Fruit fly (Drosophila melanogaster) whole organism, embryonic: Measurements from ENCODE around the gene Ppcs.
A peak's percentile ranks its signal among the peaks of the same experiment; 100 is the strongest.

ENCODE experiments used
- CG1024 ChIP-seq: fragments of 200-800 bp; sonication (Bioruptor generic); IDR thresholded peaks from 2 replicates; pipeline ENCODE4 v1.3.6; 2022; ENCODE audit warnings: missing biosample characterization, missing genetic modification characterization
- CG10979 ChIP-seq: fragments of 200-800 bp; sonication (Bioruptor generic); optimal IDR thresholded peaks from 2 replicates; lab custom pipeline; 2018; ENCODE audit warnings: missing biosample characterization, mild to moderate bottlenecking, missing genetic modification characterization, moderate library complexity
- CG12236 ChIP-seq: fragments of 200-800 bp; sonication (Bioruptor generic); optimal IDR thresholded peaks from 2 replicates; lab custom pipeline; 2016; ENCODE audit warnings: missing biosample characterization, missing genetic modification characterization
- CG1529 ChIP-seq: fragments of 200-800 bp; sonication (Bioruptor generic); optimal IDR thresholded peaks from 3 replicates; lab custom pipeline; 2018; ENCODE audit warnings: missing biosample characterization, missing genetic modification characterization
- CG16815 ChIP-seq: fragments of 200-800 bp; sonication (Bioruptor generic); optimal IDR thresholded peaks from 3 replicates; lab custom pipeline; 2017; ENCODE audit warnings: missing biosample characterization, mild to moderate bottlenecking, missing genetic modification characterization
- CG17829 ChIP-seq: fragments of 200-800 bp; optimal IDR thresholded peaks from 2 replicates; lab custom pipeline; 2019; ENCODE audit warnings: missing biosample characterization, mild to moderate bottlenecking, missing genetic modification characterization, moderate library complexity
- CG18764 ChIP-seq: fragments of 200-800 bp; sonication (Bioruptor generic); optimal IDR thresholded peaks from 3 replicates; lab custom pipeline; 2016; ENCODE audit warnings: missing biosample characterization, missing genetic modification characterization
- CG2116 ChIP-seq: fragments of 200-800 bp; sonication (Bioruptor generic); optimal IDR thresholded peaks from 3 replicates; lab custom pipeline; 2018; ENCODE audit warnings: missing biosample characterization, mild to moderate bottlenecking, missing genetic modification characterization
- CG31224 ChIP-seq: fragments of 200-800 bp; sonication (Bioruptor generic); IDR thresholded peaks from 2 replicates; pipeline ENCODE4 v1.3.6; 2022; ENCODE audit warnings: missing biosample characterization, missing genetic modification characterization
- CG3163 ChIP-seq: fragments of 200-800 bp; sonication (Bioruptor generic); optimal IDR thresholded peaks from 3 replicates; lab custom pipeline; 2016; ENCODE audit warnings: missing biosample characterization, missing genetic modification characterization
- CG3838 ChIP-seq: fragments of 200-800 bp; sonication (Bioruptor generic); optimal IDR thresholded peaks from 3 replicates; lab custom pipeline; 2016; ENCODE audit warnings: missing biosample characterization, missing genetic modification characterization
- CG5180 ChIP-seq: fragments of 200-800 bp; sonication (Bioruptor generic); optimal IDR thresholded peaks from 3 replicates; lab custom pipeline; 2017; ENCODE audit warnings: missing biosample characterization, missing genetic modification characterization, mild to moderate bottlenecking, moderate library complexity, missing genetic modification reagents
- CG6683 ChIP-seq: fragments of 200-800 bp; sonication (Bioruptor generic); optimal IDR thresholded peaks from 2 replicates; lab custom pipeline; 2017; ENCODE audit warnings: missing biosample characterization, mild to moderate bottlenecking, missing genetic modification characterization, missing genetic modification reagents
- CkIIα-i1 ChIP-seq: fragments of 200-800 bp; sonication (Bioruptor generic); IDR thresholded peaks from 2 replicates; pipeline ENCODE4 v1.3.6; 2022; ENCODE audit warnings: missing biosample characterization, missing genetic modification characterization
- D19B ChIP-seq: fragments of 200-800 bp; sonication (Bioruptor generic); optimal IDR thresholded peaks from 2 replicates; lab custom pipeline; 2017; ENCODE audit warnings: missing biosample characterization, mild to moderate bottlenecking, missing genetic modification characterization
- Dip2 ChIP-seq: fragments of 200-800 bp; sonication (Bioruptor generic); IDR thresholded peaks from 2 replicates; pipeline ENCODE4 v1.3.6; 2022; ENCODE audit warnings: missing biosample characterization, missing genetic modification characterization
- Fer1 ChIP-seq: fragments of 200-800 bp; sonication (Bioruptor generic); optimal IDR thresholded peaks from 2 replicates; lab custom pipeline; 2017; ENCODE audit warnings: missing biosample characterization, mild to moderate bottlenecking, missing genetic modification characterization
- Hey ChIP-seq: fragments of 200-800 bp; sonication (Bioruptor generic); optimal IDR thresholded peaks from 3 replicates; lab custom pipeline; 2018; ENCODE audit warnings: missing biosample characterization, mild to moderate bottlenecking, missing genetic modification characterization
- Hr39 ChIP-seq: fragments of >200 bp; optimal IDR thresholded peaks from 2 replicates; lab custom pipeline; 2017
- Hr51 ChIP-seq, 2 experiments: fragments of 200-800 bp; sonication (Bioruptor generic); optimal IDR thresholded peaks; 2 replicates in 1 of 2; 3 replicates in 1 of 2; lab custom pipeline; 2016 to 2018; ENCODE audit warnings: missing biosample characterization in 2 of 2, missing genetic modification characterization in 2 of 2, mild to moderate bottlenecking in 1 of 2, moderate library complexity in 1 of 2
- MESR4 ChIP-seq: fragments of 200-800 bp; sonication (Bioruptor generic); optimal IDR thresholded peaks from 2 replicates; lab custom pipeline; 2018; ENCODE audit warnings: missing biosample characterization, mild to moderate bottlenecking, missing genetic modification characterization, moderate library complexity
- Meics ChIP-seq: fragments of 200-800 bp; sonication (Bioruptor generic); optimal IDR thresholded peaks from 2 replicates; lab custom pipeline; 2017; ENCODE audit warnings: missing biosample characterization, mild to moderate bottlenecking, missing genetic modification characterization
- NC2α ChIP-seq: fragments of 200-800 bp; sonication (Bioruptor generic); optimal IDR thresholded peaks from 2 replicates; lab custom pipeline; 2016; ENCODE audit warnings: missing biosample characterization, missing genetic modification characterization
- NFAT ChIP-seq: fragments of 200-800 bp; sonication (Bioruptor generic); IDR thresholded peaks from 2 replicates; pipeline ENCODE4 v1.3.6; 2022; ENCODE audit warnings: missing biosample characterization, missing genetic modification characterization
- NfI ChIP-seq: fragments of 200-800 bp; sonication (Bioruptor generic); optimal IDR thresholded peaks from 3 replicates; lab custom pipeline; 2018; ENCODE audit warnings: missing biosample characterization, mild to moderate bottlenecking, missing genetic modification characterization, moderate library complexity
- Six4 ChIP-seq: fragments of 200-800 bp; sonication (Bioruptor generic); optimal IDR thresholded peaks from 2 replicates; lab custom pipeline; 2016; ENCODE audit warnings: missing biosample characterization, missing genetic modification characterization
- Sox100B ChIP-seq: fragments of 200-800 bp; sonication (Bioruptor generic); optimal IDR thresholded peaks from 3 replicates; lab custom pipeline; 2018; ENCODE audit warnings: missing biosample characterization, mild to moderate bottlenecking, missing genetic modification characterization
- Xbp1 ChIP-seq: fragments of 200-800 bp; sonication (Bioruptor generic); optimal IDR thresholded peaks from 3 replicates; lab custom pipeline; 2016; ENCODE audit warnings: missing biosample characterization, mild to moderate bottlenecking, missing genetic modification characterization
- YL-1 ChIP-seq: fragments of 200-800 bp; sonication (Bioruptor generic); optimal IDR thresholded peaks from 3 replicates; lab custom pipeline; 2017; ENCODE audit warnings: missing biosample characterization, mild to moderate bottlenecking, missing genetic modification characterization
- ac ChIP-seq: fragments of 200-800 bp; sonication (Bioruptor generic); optimal IDR thresholded peaks from 3 replicates; lab custom pipeline; 2017; ENCODE audit warnings: missing biosample characterization, mild to moderate bottlenecking, missing genetic modification characterization
- amos ChIP-seq: fragments of 200-800 bp; sonication (Bioruptor generic); IDR thresholded peaks from 2 replicates; pipeline ENCODE4 v1.3.6; 2022; ENCODE audit warnings: missing biosample characterization, missing genetic modification characterization; ENCODE audit not compliant: partially characterized antibody
- chn ChIP-seq: fragments of 200-800 bp; sonication (Bioruptor generic); optimal IDR thresholded peaks from 2 replicates; lab custom pipeline; 2016; ENCODE audit warnings: missing biosample characterization, missing genetic modification characterization
- dmrt99B ChIP-seq: fragments of 200-800 bp; sonication (Bioruptor generic); optimal IDR thresholded peaks from 2 replicates; lab custom pipeline; 2018; ENCODE audit warnings: missing biosample characterization, mild to moderate bottlenecking, missing genetic modification characterization, moderate library complexity
- eve ChIP-seq, 2 experiments: fragments of >200 bp; optimal IDR thresholded peaks; 2 replicates each; lab custom pipeline; 2017; ENCODE audit warnings: missing biosample characterization in 2 of 2, missing genetic modification characterization in 2 of 2
- fu2 ChIP-seq: fragments of 200-800 bp; sonication (Bioruptor generic); optimal IDR thresholded peaks from 2 replicates; lab custom pipeline; 2016; ENCODE audit warnings: missing biosample characterization, missing genetic modification characterization
- gce ChIP-seq: fragments of 200-800 bp; sonication (Bioruptor generic); IDR thresholded peaks from 3 replicates; pipeline ENCODE4 v1.3.6; 2022; ENCODE audit warnings: missing biosample characterization, missing genetic modification characterization
- her ChIP-seq: fragments of 200-800 bp; sonication (Bioruptor generic); optimal IDR thresholded peaks from 2 replicates; lab custom pipeline; 2016; ENCODE audit warnings: missing biosample characterization, missing genetic modification characterization
- hkb ChIP-seq, 2 experiments: fragments of 200-800 bp in 1 of 2; fragments of >200 bp in 1 of 2; sonication (Bioruptor generic) in 1 of 2; IDR thresholded peaks in 1 of 2; optimal IDR thresholded peaks in 1 of 2; 2 replicates each; pipeline versions ENCODE4 v1.3.6 to Lab custom; 2017 to 2022; ENCODE audit warnings: missing biosample characterization in 1 of 2, missing genetic modification characterization in 1 of 2
- lab ChIP-seq: fragments of 200-800 bp; sonication (Bioruptor generic); optimal IDR thresholded peaks from 3 replicates; lab custom pipeline; 2017; ENCODE audit warnings: missing biosample characterization, missing genetic modification characterization, mild to moderate bottlenecking, moderate library complexity, missing genetic modification reagents
- mld ChIP-seq: fragments of 200-800 bp; sonication (Bioruptor generic); IDR thresholded peaks from 3 replicates; pipeline ENCODE4 v1.3.6; 2022; ENCODE audit warnings: missing biosample characterization, missing genetic modification characterization; ENCODE audit not compliant: partially characterized antibody
- nom ChIP-seq: fragments of 200-800 bp; sonication (Bioruptor generic); optimal IDR thresholded peaks from 2 replicates; lab custom pipeline; 2017; ENCODE audit warnings: missing biosample characterization, missing genetic modification characterization, mild to moderate bottlenecking, moderate library complexity, missing genetic modification reagents
- onecut ChIP-seq: fragments of 200-800 bp; sonication (Bioruptor generic); IDR thresholded peaks from 2 replicates; pipeline ENCODE4 v1.3.6; 2022; ENCODE audit warnings: missing biosample characterization, missing genetic modification characterization
- prd ChIP-seq, 3 experiments: fragments of >200 bp in 2 of 3; fragments of 200-800 bp in 1 of 3; sonication (Bioruptor generic) in 1 of 3; optimal IDR thresholded peaks in 2 of 3; IDR thresholded peaks in 1 of 3; 2 replicates in 2 of 3; 3 replicates in 1 of 3; pipeline versions ENCODE4 v1.3.6 to Lab custom; 2017 to 2022; ENCODE audit warnings: missing biosample characterization in 1 of 3, missing genetic modification characterization in 1 of 3
- tin ChIP-seq: fragments of 200-800 bp; sonication (Bioruptor generic); optimal IDR thresholded peaks from 3 replicates; lab custom pipeline; 2016; ENCODE audit warnings: missing biosample characterization, missing genetic modification characterization
- trh ChIP-seq: fragments of 200-800 bp; sonication (Bioruptor generic); optimal IDR thresholded peaks from 2 replicates; lab custom pipeline; 2016; ENCODE audit warnings: missing biosample characterization, missing genetic modification characterization
- ttk ChIP-seq: fragments of 200-800 bp; sonication (Bioruptor generic); IDR thresholded peaks from 2 replicates; pipeline ENCODE4 v2.1.2; 2022; ENCODE audit warnings: missing biosample characterization, missing genetic modification characterization
- wdn ChIP-seq: fragments of 200-800 bp; sonication (Bioruptor generic); IDR thresholded peaks from 2 replicates; pipeline ENCODE4 v1.3.6; 2022; ENCODE audit warnings: missing biosample characterization, missing genetic modification characterization
- zen2 ChIP-seq: fragments of 200-800 bp; sonication (Bioruptor generic); IDR thresholded peaks from 3 replicates; pipeline ENCODE4 v1.3.6; 2022; ENCODE audit warnings: missing biosample characterization, missing genetic modification characterization; ENCODE audit not compliant: partially characterized antibody

Gene Ppcs

DNA sequence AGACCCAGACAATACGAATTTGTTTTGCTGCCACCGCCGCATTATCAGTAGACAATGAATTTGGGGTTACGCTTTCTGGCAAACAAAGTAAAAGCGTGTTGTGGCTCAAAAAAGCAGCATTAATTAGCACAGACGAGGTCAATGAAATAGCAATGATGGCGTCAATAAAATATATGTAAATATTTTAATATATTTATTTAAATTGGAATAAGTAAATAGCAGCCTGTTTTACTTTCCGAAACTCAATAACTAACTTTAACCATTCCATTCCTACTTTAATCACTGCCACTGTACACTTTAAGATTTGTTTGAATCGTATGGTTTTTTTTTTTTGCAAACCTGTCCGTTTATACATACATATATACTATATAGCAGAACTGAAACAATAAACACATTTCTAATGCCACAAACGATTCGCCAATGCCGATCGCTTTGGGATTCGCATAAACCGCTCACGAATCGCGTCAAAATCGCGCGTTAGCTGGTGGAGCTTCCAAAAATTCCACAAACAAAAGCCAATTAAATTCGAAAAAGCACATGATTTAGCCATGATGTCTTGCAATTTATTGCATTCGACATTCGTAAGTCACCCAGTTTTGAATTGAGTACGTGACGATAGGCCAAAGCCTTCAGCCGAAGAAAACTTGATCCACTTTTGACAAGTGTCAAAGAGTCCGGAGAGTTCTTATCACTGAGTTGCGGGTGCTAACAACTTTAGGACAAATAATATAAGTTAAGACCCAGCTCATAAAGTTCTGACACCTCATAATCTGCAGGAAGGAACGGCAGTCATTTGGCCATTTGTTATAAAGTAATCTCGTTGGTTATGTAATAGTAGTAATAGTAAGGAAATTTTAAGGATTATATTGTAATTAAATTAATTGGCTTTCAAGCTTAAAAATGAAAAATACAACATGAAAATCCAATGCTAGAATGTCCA lies 4.4 kb upstream of the Ppcs start (continued):
- TF ChIP-seq Hr51 (GFP tag; optimal IDR thresholded peaks at IDR 0.05; lab: Kevin White, UChicago): peak in 1 of 2 experiments; percentile 54
- TF ChIP-seq mld (GFP tag; lab: Robert Waterston, UW): no peak
- peak; percentile 18 for TF ChIP-seq NfI
- no peak for TF ChIP-seq Hr39 (lab: Kevin White, UChicago)
- no peak for TF ChIP-seq ac
- TF ChIP-seq lab: peak; percentile 61
- peak; percentile 25 for TF ChIP-seq Sox100B (GFP tag; lab: Kevin White, UChicago)
- peak; percentile 67 for TF ChIP-seq ttk
- no peak for TF ChIP-seq D19B (GFP tag; lab: Kevin White, UChicago)
- no peak for TF ChIP-seq eve (GFP tag; optimal IDR thresholded peaks at IDR 0.05; lab: Kevin White, UChicago)
- TF ChIP-seq YL-1 (GFP tag; lab: Kevin White, UChicago): no peak
- no peak for TF ChIP-seq CG2116 (GFP tag; lab: Kevin White, UChicago)
- TF ChIP-seq Dip2: no peak
- TF ChIP-seq CkIIα-i1: no peak
- no peak for TF ChIP-seq MESR4
- no peak for TF ChIP-seq CG3163 (GFP tag; lab: Kevin White, UChicago)
- no peak for TF ChIP-seq CG3838
- peak; percentile 38 for TF ChIP-seq Meics (GFP tag; lab: Kevin White, UChicago)
- TF ChIP-seq prd (optimal IDR thresholded peaks at IDR 0.05; lab: Kevin White, UChicago): no peak
- peak; percentile 72; the same call in 2 of the 3 replicates for TF ChIP-seq prd (GFP tag; IDR thresholded peaks at IDR 0.05; lab: Robert Waterston, UW)
- no peak for TF ChIP-seq Fer1 (GFP tag; lab: Kevin White, UChicago)
- no peak for TF ChIP-seq CG16815 (GFP tag; lab: Kevin White, UChicago)
- no peak for TF ChIP-seq CG5180
- TF ChIP-seq CG6683 (GFP tag; lab: Kevin White, UChicago): no peak
- TF ChIP-seq onecut (GFP tag; lab: Robert Waterston, UW): no peak
- no peak for TF ChIP-seq her (GFP tag; lab: Kevin White, UChicago)
- TF ChIP-seq Six4 (GFP tag; lab: Kevin White, UChicago): no peak
- TF ChIP-seq dmrt99B (tag; lab: Kevin White, UChicago): peak; percentile 36
- no peak for TF ChIP-seq CG12236 (GFP tag; lab: Kevin White, UChicago)
- no peak for TF ChIP-seq hkb (optimal IDR thresholded peaks at IDR 0.05; lab: Kevin White, UChicago)
- TF ChIP-seq hkb (GFP tag; IDR thresholded peaks at IDR 0.05; lab: Robert Waterston, UW): peak; percentile 59
- TF ChIP-seq NFAT: peak; percentile 55; the same call in 1 of the 2 replicates
- TF ChIP-seq chn (GFP tag; lab: Kevin White, UChicago): no peak
- TF ChIP-seq trh: no peak
- TF ChIP-seq CG1529 (GFP tag; lab: Kevin White, UChicago): no peak
- TF ChIP-seq gce: no peak
- no peak for TF ChIP-seq CG10979
- TF ChIP-seq NC2α: no peak
- TF ChIP-seq CG17829 (tag; lab: Kevin White, UChicago): no peak
- TF ChIP-seq wdn: 0 out of 2 replicates have a peak, but pooled peaks have one; percentile 10
- TF ChIP-seq zen2 (GFP tag; lab: Robert Waterston, UW): no peak
- no peak for TF ChIP-seq Hey
- TF ChIP-seq CG18764 (GFP tag; lab: Kevin White, UChicago): no peak
- no peak for TF ChIP-seq nom (GFP tag; lab: Kevin White, UChicago)
- no peak for TF ChIP-seq tin (GFP tag; lab: Kevin White, UChicago)
- peak; percentile 25 for TF ChIP-seq Xbp1 (GFP tag; lab: Kevin White, UChicago)
- TF ChIP-seq CG31224 (GFP tag; lab: Robert Waterston, UW): peak; percentile 58
- no peak for TF ChIP-seq CG1024 (GFP tag; lab: Robert Waterston, UW)
- TF ChIP-seq fu2 (GFP tag; lab: Kevin White, UChicago): no peak
- TF ChIP-seq amos (GFP tag; lab: Robert Waterston, UW): no peak
